Worm (Caenorhabditis elegans) whole organism, mixed stage, embryonic: ENCODE measurements around the gene unc-82.
A peak's percentile ranks its signal among the peaks of the same experiment; 100 is the strongest.

Source experiments
- M03D4.4 ChIP-seq: sonication (generic microtip); optimal IDR thresholded peaks from 2 replicates; lab custom pipeline; 2017; ENCODE audit warnings: mild to moderate bottlenecking, missing genetic modification characterization, missing compliant biosample characterization
- bed-3 ChIP-seq: fragments of 200-800 bp; sonication (Bioruptor generic); optimal IDR thresholded peaks from 3 replicates; lab custom pipeline; 2018; ENCODE audit warnings: mild to moderate bottlenecking, missing genetic modification characterization, moderate library complexity, missing compliant biosample characterization
- blmp-1 ChIP-seq: fragments of 150-350 bp; optimal IDR thresholded peaks from 2 replicates; lab custom pipeline; 2014; ENCODE audit warnings: missing biosample characterization, missing genetic modification characterization
- ceh-39 ChIP-seq: fragments of 150-350 bp; optimal IDR thresholded peaks from 2 replicates; lab custom pipeline; 2014; ENCODE audit warnings: missing biosample characterization, missing genetic modification characterization
- ceh-43 ChIP-seq: fragments of 200-800 bp; sonication (Bioruptor generic); optimal IDR thresholded peaks from 2 replicates; lab custom pipeline; 2018; ENCODE audit warnings: mild to moderate bottlenecking, missing genetic modification characterization, moderate library complexity, missing compliant biosample characterization
- ceh-83 ChIP-seq: fragments of 200-800 bp; sonication (Bioruptor generic); optimal IDR thresholded peaks from 2 replicates; lab custom pipeline; 2018; ENCODE audit warnings: mild to moderate bottlenecking, missing genetic modification characterization, missing compliant biosample characterization
- ces-1 ChIP-seq: fragments of 150-350 bp; optimal IDR thresholded peaks from 2 replicates; lab custom pipeline; 2014; ENCODE audit warnings: missing biosample characterization, missing genetic modification reagents, missing genetic modification characterization
- cnd-1 ChIP-seq: fragments of 200-800 bp; sonication (Bioruptor generic); optimal IDR thresholded peaks from 2 replicates; lab custom pipeline; 2018; ENCODE audit warnings: mild to moderate bottlenecking, missing genetic modification characterization, missing compliant biosample characterization
- drap-1 ChIP-seq: fragments of 200-800 bp; sonication (Bioruptor generic); optimal IDR thresholded peaks from 3 replicates; lab custom pipeline; 2018; ENCODE audit warnings: mild to moderate bottlenecking, missing genetic modification characterization, missing compliant biosample characterization
- elt-1 ChIP-seq: sonication (generic microtip); optimal IDR thresholded peaks from 2 replicates; lab custom pipeline; 2017; ENCODE audit warnings: missing genetic modification characterization, mild to moderate bottlenecking, missing compliant biosample characterization, antibody characterized with exemption, moderate library complexity, borderline replicate concordance; ENCODE audit not compliant: insufficient read depth
- elt-3 ChIP-seq: fragments of 150-350 bp; optimal IDR thresholded peaks from 2 replicates; lab custom pipeline; 2014; ENCODE audit warnings: missing biosample characterization, missing genetic modification characterization
- flh-1 ChIP-seq: fragments of 200-800 bp; sonication (Bioruptor generic); optimal IDR thresholded peaks from 2 replicates; lab custom pipeline; 2018; ENCODE audit warnings: mild to moderate bottlenecking, missing genetic modification characterization, moderate library complexity, missing compliant biosample characterization
- ham-2 ChIP-seq: fragments of 200-800 bp; sonication (Bioruptor generic); optimal IDR thresholded peaks from 2 replicates; lab custom pipeline; 2018; ENCODE audit warnings: mild to moderate bottlenecking, missing genetic modification characterization, missing compliant biosample characterization
- hlh-1 ChIP-seq: fragments of 150-350 bp; optimal IDR thresholded peaks from 2 replicates; lab custom pipeline; 2014; ENCODE audit warnings: missing biosample characterization, missing genetic modification reagents, missing genetic modification characterization
- lin-13 ChIP-seq: fragments of 150-350 bp; optimal IDR thresholded peaks from 2 replicates; lab custom pipeline; 2014; ENCODE audit warnings: missing biosample characterization, missing genetic modification characterization
- lin-32 ChIP-seq: fragments of 200-800 bp; sonication (Bioruptor generic); optimal IDR thresholded peaks from 2 replicates; lab custom pipeline; 2018; ENCODE audit warnings: mild to moderate bottlenecking, missing genetic modification characterization, missing compliant biosample characterization
- lsy-2 ChIP-seq: fragments of 150-350 bp; optimal IDR thresholded peaks from 2 replicates; lab custom pipeline; 2014; ENCODE audit warnings: missing biosample characterization, missing genetic modification characterization
- mab-5 ChIP-seq: fragments of 150-350 bp; optimal IDR thresholded peaks from 2 replicates; lab custom pipeline; 2014; ENCODE audit warnings: missing biosample characterization, missing genetic modification characterization
- mep-1 ChIP-seq: fragments of 150-350 bp; optimal IDR thresholded peaks from 2 replicates; lab custom pipeline; 2017; ENCODE audit warnings: missing biosample characterization, missing genetic modification reagents, missing genetic modification characterization, inconsistent platforms
- mls-2 ChIP-seq: sonication (generic microtip); optimal IDR thresholded peaks from 2 replicates; lab custom pipeline; 2016; ENCODE audit warnings: mild to moderate bottlenecking, missing genetic modification characterization, moderate library complexity, missing compliant biosample characterization
- nhr-12 ChIP-seq: fragments of 150-350 bp; optimal IDR thresholded peaks from 2 replicates; lab custom pipeline; 2014; ENCODE audit warnings: missing biosample characterization, missing genetic modification characterization
- nhr-237 ChIP-seq: fragments of 150-350 bp; optimal IDR thresholded peaks from 2 replicates; lab custom pipeline; 2014; ENCODE audit warnings: missing biosample characterization, missing genetic modification characterization
- nhr-28 ChIP-seq: fragments of 150-350 bp; optimal IDR thresholded peaks from 2 replicates; lab custom pipeline; 2014; ENCODE audit warnings: missing biosample characterization, missing genetic modification characterization
- nhr-76 ChIP-seq: sonication (generic microtip); optimal IDR thresholded peaks from 2 replicates; lab custom pipeline; 2017; ENCODE audit warnings: missing biosample characterization, missing genetic modification characterization
- pha-4 ChIP-seq: fragments of 150-350 bp; optimal IDR thresholded peaks from 2 replicates; lab custom pipeline; 2018; ENCODE audit warnings: missing biosample characterization, missing genetic modification reagents, missing genetic modification characterization
- snpc-4 ChIP-seq: fragments of 150-350 bp; optimal IDR thresholded peaks from 2 replicates; lab custom pipeline; 2014; ENCODE audit warnings: missing biosample characterization, missing genetic modification characterization
- sptf-1 ChIP-seq: sonication (generic microtip); optimal IDR thresholded peaks from 2 replicates; lab custom pipeline; 2017; ENCODE audit warnings: mild to moderate bottlenecking, missing genetic modification characterization, moderate library complexity, missing compliant biosample characterization
- tbx-8 ChIP-seq: fragments of 200-800 bp; sonication (Bioruptor generic); optimal IDR thresholded peaks from 2 replicates; lab custom pipeline; 2018; ENCODE audit warnings: mild to moderate bottlenecking, missing genetic modification characterization, moderate library complexity, missing compliant biosample characterization
- unc-120 ChIP-seq: sonication (generic microtip); optimal IDR thresholded peaks from 2 replicates; lab custom pipeline; 2017; ENCODE audit warnings: missing genetic modification characterization, missing compliant biosample characterization; ENCODE audit not compliant: poor library complexity, severe bottlenecking
- unc-39 ChIP-seq: fragments of 150-350 bp; optimal IDR thresholded peaks from 2 replicates; lab custom pipeline; 2014; ENCODE audit warnings: missing biosample characterization, missing genetic modification characterization
- unc-62 ChIP-seq: fragments of 150-350 bp; optimal IDR thresholded peaks from 2 replicates; lab custom pipeline; 2014; ENCODE audit warnings: missing biosample characterization, missing genetic modification reagents, missing genetic modification characterization
- zip-8 ChIP-seq: fragments of 150-350 bp; optimal IDR thresholded peaks from 2 replicates; lab custom pipeline; 2014; ENCODE audit warnings: missing biosample characterization, missing genetic modification characterization
- ztf-11 ChIP-seq: fragments of 150-350 bp; optimal IDR thresholded peaks from 2 replicates; lab custom pipeline; 2014; ENCODE audit warnings: missing biosample characterization, missing genetic modification characterization

unc-82 gene

ce11 chrIV:7428998-7429397, 4.7 kb downstream of the unc-82 start:
- TF ChIP-seq hlh-1 (peak; percentile 86), unc-120 (tag; lab: Kevin White, UChicago) (peak; percentile 57), ces-1 (GFP tag; lab: Kevin White, UChicago) (no peak), ceh-43 (GFP tag; lab: Kevin White, UChicago) (no peak), mep-1 (tag; lab: Kevin White, UChicago) (no peak), unc-62 (peak; percentile 61)

- TF ChIP-seq hlh-1 (no peak), ces-1 (GFP tag; lab: Kevin White, UChicago) (no peak), lin-32 (GFP tag; lab: Kevin White, UChicago) (no peak), zip-8 (no peak), sptf-1 (tag; lab: Kevin White, UChicago) (no peak), lsy-2 (tag; lab: Kevin White, UChicago) (no peak), mab-5 (no peak), pha-4 (no peak), mep-1 (tag; lab: Kevin White, UChicago) (no peak), nhr-12 (no peak), bed-3 (no peak), blmp-1 (tag; lab: Kevin White, UChicago) (no peak), nhr-76 (tag; lab: Kevin White, UChicago) (no peak), snpc-4 (tag; lab: Kevin White, UChicago) (no peak), M03D4.4 (tag; lab: Kevin White, UChicago) (no peak), nhr-237 (tag; lab: Kevin White, UChicago) (no peak), nhr-28 (tag; lab: Kevin White, UChicago) (no peak)
- TF ChIP-seq, all 35 proteins: peak for 0
Measured at ce11 chrIV:7433858-7434257, 9.6 kb downstream of the unc-82 start, which contains the start of gene B0496.11. TSS of gene B0496.11 (minus strand) at chrIV:7433958.

ce11 chrIV:7439377-7439776, 15.1 kb downstream of the unc-82 start:
- TF ChIP-seq ces-1 (GFP tag; lab: Kevin White, UChicago) (no peak), lin-32 (GFP tag; lab: Kevin White, UChicago) (no peak), mls-2 (tag; lab: Kevin White, UChicago) (no peak), ztf-11 (no peak), unc-120 (tag; lab: Kevin White, UChicago) (no peak), tbx-8 (GFP tag; lab: Kevin White, UChicago) (no peak), nhr-28 (tag; lab: Kevin White, UChicago) (no peak), unc-62 (no peak), mab-5 (no peak), nhr-237 (tag; lab: Kevin White, UChicago) (no peak), lsy-2 (tag; lab: Kevin White, UChicago) (no peak), bed-3 (no peak), cnd-1 (tag; lab: Kevin White, UChicago) (no peak), flh-1 (no peak)

- TF ChIP-seq elt-1, result no peak
- no peak for TF ChIP-seq lin-13 (tag; lab: Kevin White, UChicago)
- TF ChIP-seq zip-8, result no peak
- no peak for TF ChIP-seq ces-1 (GFP tag; lab: Kevin White, UChicago)
- TF ChIP-seq ceh-43 (GFP tag; lab: Kevin White, UChicago), result no peak
- no peak for TF ChIP-seq snpc-4 (tag; lab: Kevin White, UChicago)
- no peak for TF ChIP-seq tbx-8 (GFP tag; lab: Kevin White, UChicago)
- no peak for TF ChIP-seq nhr-12
- TF ChIP-seq flh-1, result no peak
- no peak for TF ChIP-seq unc-62
- no peak for TF ChIP-seq lsy-2 (tag; lab: Kevin White, UChicago)
- no peak for TF ChIP-seq mep-1 (tag; lab: Kevin White, UChicago)
- TF ChIP-seq nhr-28 (tag; lab: Kevin White, UChicago), result no peak
- no peak for TF ChIP-seq ceh-39 (tag; lab: Kevin White, UChicago)
Measured at ce11 chrIV:7440238-7440637, 15.9 kb downstream of the unc-82 start.

- TF ChIP-seq bed-3 (no peak), elt-3 (tag; lab: Kevin White, UChicago) (no peak), flh-1 (no peak), lsy-2 (tag; lab: Kevin White, UChicago) (no peak)
Measured at ce11 chrIV:7445236-7445635, 20.9 kb downstream of the unc-82 start, which contains the start of gene valv-1. TSS of gene valv-1 (minus strand) at chrIV:7445336.

ce11 chrIV:7445995-7446394, 21.7 kb downstream of the unc-82 start, which contains the start of gene B0496.1:
TSS of gene B0496.1 (plus strand) at chrIV:7446295.
- TF ChIP-seq mep-1 (tag; lab: Kevin White, UChicago) (no peak), ham-2 (GFP tag; lab: Kevin White, UChicago) (no peak), elt-3 (tag; lab: Kevin White, UChicago) (no peak), unc-62 (no peak), lsy-2 (tag; lab: Kevin White, UChicago) (no peak), unc-120 (tag; lab: Kevin White, UChicago) (no peak), nhr-76 (tag; lab: Kevin White, UChicago) (no peak), drap-1 (GFP tag; lab: Kevin White, UChicago) (no peak), lin-13 (tag; lab: Kevin White, UChicago) (no peak), snpc-4 (tag; lab: Kevin White, UChicago) (no peak), unc-39 (no peak), nhr-28 (tag; lab: Kevin White, UChicago) (no peak), cnd-1 (tag; lab: Kevin White, UChicago) (no peak), ceh-83 (no peak), mls-2 (tag; lab: Kevin White, UChicago) (no peak)
